Fruit fly (Drosophila melanogaster): Measurements from ENCODE around the gene Pfas.

Pfas gene

dm6 chr2L:6060210-6060609 is 14.4 kb upstream of the Pfas start, which contains the start of gene CG34180:
Gene CG34180, plus strand, starts transcription at chr2L:6060510.
- no peak for TF ChIP-seq CG8478 (optimal IDR thresholded peaks at IDR 0.05)
- TF ChIP-seq CTCF (optimal IDR thresholded peaks at IDR 0.05): no peak

dm6 chr2L:6053874-6054469 is 8.1 kb upstream of the Pfas start, which contains the start of gene CG13995:
Gene CG13995, plus strand, starts transcription at chr2L:6054302.
- TF ChIP-seq CG8478 (optimal IDR thresholded peaks at IDR 0.05): no peak
- TF ChIP-seq CTCF (optimal IDR thresholded peaks at IDR 0.05): no peak

dm6 chr2L:6051212-6051621 is 5.4 kb upstream of the Pfas start:
- no peak for TF ChIP-seq CTCF (optimal IDR thresholded peaks at IDR 0.05)
- no peak for TF ChIP-seq CG8478 (optimal IDR thresholded peaks at IDR 0.05)

dm6 chr2L:6050575-6050974 is 4.7 kb upstream of the Pfas start, which contains the start of gene CG9135:
Gene CG9135, plus strand, starts transcription at chr2L:6050800.
- TF ChIP-seq CTCF (optimal IDR thresholded peaks at IDR 0.05) (peak in 1 of 2 experiments; percentile 20), CG8478 (optimal IDR thresholded peaks at IDR 0.05) (no peak)

dm6 chr2L:6048542-6048941 is 2.7 kb upstream of the Pfas start, which contains the start of the genes CG34179 and slmo:
Gene CG34179, minus strand, starts transcription at chr2L:6048706.
Gene slmo, minus strand, starts transcription at chr2L:6048706.
- no peak for TF ChIP-seq CTCF (optimal IDR thresholded peaks at IDR 0.05)

dm6 chr2L:6047528-6048160 is 1.8 kb upstream of the Pfas start, which contains the start of gene IPIP:
Gene IPIP, plus strand, starts transcription at chr2L:6048002.
- TF ChIP-seq CG8478 (optimal IDR thresholded peaks at IDR 0.05): no peak
- TF ChIP-seq CTCF (optimal IDR thresholded peaks at IDR 0.05): peak in 1 of 2 experiments; percentile 38

- no peak for TF ChIP-seq CG8478 (optimal IDR thresholded peaks at IDR 0.05)
- TF ChIP-seq CTCF (optimal IDR thresholded peaks at IDR 0.05): no peak
These were observed 1.0 kb upstream of the Pfas start for dm6 chr2L:6046865-6047264.

- TF ChIP-seq CG8478 (optimal IDR thresholded peaks at IDR 0.05) (no peak), CTCF (optimal IDR thresholded peaks at IDR 0.05) (no peak)
These were observed 366 bp downstream of the Pfas start for dm6 chr2L:6045484-6045883.

dm6 chr2L:6037830-6038229 is 8.0 kb downstream of the Pfas start, which contains the start of the genes CG9117 and CG31643:
Gene CG9117, minus strand, starts transcription at chr2L:6037902.
Gene CG31643, plus strand, starts transcription at chr2L:6038117.
- TF ChIP-seq CTCF (optimal IDR thresholded peaks at IDR 0.05) (no peak), CG8478 (optimal IDR thresholded peaks at IDR 0.05) (no peak)

- no peak for TF ChIP-seq CG8478 (optimal IDR thresholded peaks at IDR 0.05)
- no peak for TF ChIP-seq CTCF (optimal IDR thresholded peaks at IDR 0.05)
These were observed 9.1 kb downstream of the Pfas start, which contains the start of gene mtm for dm6 chr2L:6036710-6037109. Gene mtm, minus strand, starts transcription at chr2L:6037015.

dm6 chr2L:6035155-6035554 is 10.7 kb downstream of the Pfas start:
- no peak for TF ChIP-seq CG8478 (optimal IDR thresholded peaks at IDR 0.05)
- TF ChIP-seq CTCF (optimal IDR thresholded peaks at IDR 0.05): no peak

dm6 chr2L:6034344-6034743 is 11.5 kb downstream of the Pfas start, which contains the start of gene CG9109:
Gene CG9109, minus strand, starts transcription at chr2L:6034423.
- TF ChIP-seq CTCF (optimal IDR thresholded peaks at IDR 0.05) (no peak), CG8478 (optimal IDR thresholded peaks at IDR 0.05) (no peak)

- no peak for TF ChIP-seq CG8478 (optimal IDR thresholded peaks at IDR 0.05)
- no peak for TF ChIP-seq CTCF (optimal IDR thresholded peaks at IDR 0.05)
These were observed 14.0 kb downstream of the Pfas start for dm6 chr2L:6031838-6032237.

- no peak for TF ChIP-seq CTCF (optimal IDR thresholded peaks at IDR 0.05)
- no peak for TF ChIP-seq CG8478 (optimal IDR thresholded peaks at IDR 0.05)
These were observed 17.1 kb downstream of the Pfas start for dm6 chr2L:6028712-6029111.

dm6 chr2L:6024345-6024907 is 21.4 kb downstream of the Pfas start, which contains the start of gene CG9107:
Gene CG9107, minus strand, starts transcription at chr2L:6024539.
- TF ChIP-seq CG8478 (optimal IDR thresholded peaks at IDR 0.05) (no peak), CTCF (optimal IDR thresholded peaks at IDR 0.05) (peak in 1 of 2 experiments; percentile 37)

- TF ChIP-seq CG8478 (optimal IDR thresholded peaks at IDR 0.05) (no peak), CTCF (optimal IDR thresholded peaks at IDR 0.05) (no peak)
These were observed 23.1 kb downstream of the Pfas start for dm6 chr2L:6022793-6023192.
